Fruit fly (Drosophila melanogaster) whole organism, wandering third instar larva: ENCODE data around the gene CG9328.

Experiments used
- Abd-B ChIP-seq: fragments of >200 bp; optimal IDR thresholded peaks from 2 replicates; lab custom pipeline; 2017; ENCODE audit warnings: missing biosample characterization, missing genetic modification characterization
- CG32264 ChIP-seq: fragments of 200-800 bp; sonication (Bioruptor generic); optimal IDR thresholded peaks from 2 replicates; lab custom pipeline; 2016; ENCODE audit warnings: missing biosample characterization, missing genetic modification characterization
- CG9705 ChIP-seq: fragments of 200-800 bp; sonication (Bioruptor generic); optimal IDR thresholded peaks from 2 replicates; lab custom pipeline; 2018; ENCODE audit warnings: missing biosample characterization, mild to moderate bottlenecking, missing genetic modification characterization
- CrebA ChIP-seq: fragments of 200-800 bp; sonication (Bioruptor generic); optimal IDR thresholded peaks from 2 replicates; lab custom pipeline; 2016; ENCODE audit warnings: missing biosample characterization, mild to moderate bottlenecking, missing genetic modification characterization, borderline replicate concordance
- Dfd ChIP-seq: fragments of >200 bp; optimal IDR thresholded peaks from 2 replicates; lab custom pipeline; 2017; ENCODE audit warnings: missing biosample characterization, missing genetic modification characterization
- Dif ChIP-seq: fragments of 200-275, 200-300 bp; sonication (Bioruptor generic); optimal IDR thresholded peaks from 2 replicates; lab custom pipeline; 2018; ENCODE audit warnings: missing biosample characterization, missing genetic modification characterization; ENCODE audit not compliant: partially characterized antibody
- GATAd ChIP-seq: sonication (Bioruptor generic); optimal IDR thresholded peaks from 2 replicates; lab custom pipeline; 2016; ENCODE audit warnings: missing biosample characterization, missing genetic modification characterization
- HLH106 ChIP-seq: fragments of 200-800 bp; optimal IDR thresholded peaks from 3 replicates; lab custom pipeline; 2019; ENCODE audit warnings: missing biosample characterization, mild to moderate bottlenecking, missing genetic modification characterization, moderate library complexity
- Hnf4 ChIP-seq: fragments of 200-800 bp; sonication (Bioruptor generic); optimal IDR thresholded peaks from 2 replicates; lab custom pipeline; 2016; ENCODE audit warnings: missing biosample characterization, mild to moderate bottlenecking, missing genetic modification characterization
- Hr78 ChIP-seq: fragments of >200 bp; optimal IDR thresholded peaks from 2 replicates; lab custom pipeline; 2017; ENCODE audit warnings: missing biosample characterization, missing genetic modification characterization
- Hr83 ChIP-seq: fragments of 200-300 bp; sonication (Bioruptor generic); optimal IDR thresholded peaks from 2 replicates; lab custom pipeline; 2016; ENCODE audit warnings: missing biosample characterization, mild to moderate bottlenecking, missing genetic modification characterization, moderate library complexity; ENCODE audit not compliant: poor library complexity, severe bottlenecking
- Jra ChIP-seq: sonication (Bioruptor generic); optimal IDR thresholded peaks from 2 replicates; lab custom pipeline; 2016; ENCODE audit warnings: missing biosample characterization, missing genetic modification characterization
- Mio ChIP-seq: sonication (Bioruptor generic); optimal IDR thresholded peaks from 2 replicates; lab custom pipeline; 2016; ENCODE audit warnings: missing biosample characterization, missing genetic modification characterization
- Myc ChIP-seq: fragments of >200 bp; optimal IDR thresholded peaks from 2 replicates; lab custom pipeline; 2017
- N ChIP-seq: fragments of >200 bp; optimal IDR thresholded peaks from 2 replicates; lab custom pipeline; 2018; ENCODE audit warnings: missing biosample characterization, missing external identifiers, missing genetic modification characterization
- OdsH ChIP-seq: fragments of 200-800 bp; sonication (Bioruptor generic); optimal IDR thresholded peaks from 2 replicates; lab custom pipeline; 2016; ENCODE audit warnings: missing biosample characterization, mild to moderate bottlenecking, missing genetic modification characterization
- Rel ChIP-seq, 2 experiments: fragments of 200-800 bp; sonication (Bioruptor generic) in 1 of 2; optimal IDR thresholded peaks; 2 replicates in 1 of 2; 3 replicates in 1 of 2; lab custom pipeline; 2016 to 2019; ENCODE audit warnings: mild to moderate bottlenecking in 2 of 2, missing biosample characterization in 2 of 2, missing genetic modification characterization in 2 of 2, moderate library complexity in 1 of 2
- Sp1 ChIP-seq: fragments of 200-800 bp; sonication (Bioruptor generic); optimal IDR thresholded peaks from 3 replicates; lab custom pipeline; 2019; ENCODE audit warnings: missing biosample characterization, mild to moderate bottlenecking, missing genetic modification characterization, moderate library complexity
- Vsx2 ChIP-seq: fragments of 200-300, 225-300 bp; sonication (Bioruptor generic); optimal IDR thresholded peaks from 2 replicates; lab custom pipeline; 2018; ENCODE audit warnings: missing biosample characterization, missing genetic modification characterization; ENCODE audit not compliant: partially characterized antibody
- br ChIP-seq: fragments of 200-800 bp; sonication (Bioruptor generic); optimal IDR thresholded peaks from 2 replicates; lab custom pipeline; 2016; ENCODE audit warnings: missing biosample characterization, missing genetic modification characterization
- brk ChIP-seq: fragments of 200-800 bp; sonication (Bioruptor generic); optimal IDR thresholded peaks from 2 replicates; lab custom pipeline; 2016; ENCODE audit warnings: missing biosample characterization, mild to moderate bottlenecking, missing genetic modification characterization
- dl ChIP-seq, 2 experiments: fragments of 175-275, 200-275 bp in 1 of 2; fragments of 200-275 bp in 1 of 2; sonication (Bioruptor generic); optimal IDR thresholded peaks; lab custom pipeline; 2018; ENCODE audit warnings: mild to moderate bottlenecking in 2 of 2, missing biosample characterization in 2 of 2, missing genetic modification characterization in 2 of 2, moderate library complexity in 2 of 2; ENCODE audit not compliant: partially characterized antibody in 2 of 2, insufficient read depth in 1 of 2
- dmrt93B ChIP-seq: fragments of 200-800 bp; sonication (Bioruptor generic); optimal IDR thresholded peaks from 2 replicates; lab custom pipeline; 2018; ENCODE audit warnings: missing biosample characterization, mild to moderate bottlenecking, missing genetic modification characterization
- dsf ChIP-seq: sonication (Bioruptor generic); optimal IDR thresholded peaks from 2 replicates; lab custom pipeline; 2016; ENCODE audit warnings: missing biosample characterization, missing genetic modification characterization, borderline replicate concordance
- ey ChIP-seq: fragments of 200-800 bp; sonication (Bioruptor generic); optimal IDR thresholded peaks from 2 replicates; lab custom pipeline; 2016; ENCODE audit warnings: missing biosample characterization, missing genetic modification characterization
- foxo ChIP-seq, 2 experiments: fragments of 200-800 bp; sonication (Bioruptor generic); optimal IDR thresholded peaks; 2 replicates in 1 of 2; 3 replicates in 1 of 2; lab custom pipeline; 2016 to 2017; ENCODE audit warnings: missing biosample characterization in 2 of 2, missing genetic modification characterization in 2 of 2
- fru ChIP-seq: fragments of 200-800 bp; sonication (Bioruptor generic); optimal IDR thresholded peaks from 3 replicates; lab custom pipeline; 2016; ENCODE audit warnings: missing biosample characterization, mild to moderate bottlenecking, missing genetic modification characterization
- h ChIP-seq: fragments of 200-800 bp; sonication (Bioruptor generic); optimal IDR thresholded peaks from 3 replicates; lab custom pipeline; 2016; ENCODE audit warnings: missing biosample characterization, mild to moderate bottlenecking, missing genetic modification characterization
- jim ChIP-seq: fragments of 175-275, 200-325 bp; sonication (Bioruptor generic); optimal IDR thresholded peaks from 2 replicates; lab custom pipeline; 2016; ENCODE audit warnings: missing biosample characterization, mild to moderate bottlenecking, missing genetic modification characterization
- lola ChIP-seq: fragments of >200 bp; optimal IDR thresholded peaks from 2 replicates; lab custom pipeline; 2017; ENCODE audit warnings: missing biosample characterization, missing genetic modification characterization
- pan ChIP-seq: fragments of >200 bp; optimal IDR thresholded peaks from 2 replicates; lab custom pipeline; 2017
- psq ChIP-seq: fragments of 200-800 bp; sonication (Bioruptor generic); optimal IDR thresholded peaks from 3 replicates; lab custom pipeline; 2017; ENCODE audit warnings: missing biosample characterization, mild to moderate bottlenecking, missing genetic modification characterization, moderate library complexity
- rgr ChIP-seq: fragments of 200-800 bp; sonication (Bioruptor generic); optimal IDR thresholded peaks from 3 replicates; lab custom pipeline; 2016; ENCODE audit warnings: missing biosample characterization, mild to moderate bottlenecking, missing genetic modification characterization
- sage ChIP-seq: fragments of 200-800 bp; sonication (Bioruptor generic); optimal IDR thresholded peaks from 2 replicates; lab custom pipeline; 2016; ENCODE audit warnings: missing biosample characterization, mild to moderate bottlenecking, missing genetic modification characterization
- sv ChIP-seq: fragments of 200-800 bp; sonication (Bioruptor generic); optimal IDR thresholded peaks from 3 replicates; lab custom pipeline; 2016; ENCODE audit warnings: missing biosample characterization, missing genetic modification characterization
- tai ChIP-seq: sonication (Bioruptor generic); optimal IDR thresholded peaks from 2 replicates; lab custom pipeline; 2016; ENCODE audit warnings: missing biosample characterization, missing genetic modification characterization
- usp ChIP-seq: fragments of >200 bp; optimal IDR thresholded peaks from 2 replicates; lab custom pipeline; 2017; ENCODE audit warnings: missing biosample characterization, missing genetic modification characterization
- woc ChIP-seq: sonication (Bioruptor generic); optimal IDR thresholded peaks from 2 replicates; lab custom pipeline; 2016; ENCODE audit warnings: missing biosample characterization, mild to moderate bottlenecking, missing genetic modification characterization

Gene CG9328

DNA sequence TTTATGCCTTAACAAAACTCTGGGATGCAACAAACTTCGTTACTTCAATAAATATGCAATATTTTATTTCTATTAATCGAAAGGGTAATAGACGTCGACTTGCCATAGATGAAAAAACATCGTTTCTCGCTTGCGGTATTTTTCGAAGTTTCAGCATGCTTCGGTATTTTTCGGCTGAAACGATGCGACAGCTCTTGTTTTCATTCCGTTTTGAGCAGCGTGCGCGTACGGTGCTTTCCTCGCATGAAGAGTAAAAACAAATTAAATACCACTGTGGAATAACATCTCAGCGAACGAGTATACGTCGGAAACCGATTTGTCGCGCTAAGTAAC is at the start of gene CG9328:
Gene CG9328, plus strand, starts transcription at position 201 of the 333 bp plus-strand sequence.
- no peak for TF ChIP-seq dsf (GFP tag; lab: Kevin White, UChicago)
- peak; percentile 36 for TF ChIP-seq br
- peak; percentile 40 for TF ChIP-seq Hr83 (GFP tag; lab: Kevin White, UChicago)
- TF ChIP-seq Jra (GFP tag; lab: Kevin White, UChicago): peak; percentile 49
- TF ChIP-seq pan (lab: Kevin White, UChicago): no peak
- TF ChIP-seq dl (GFP tag; optimal IDR thresholded peaks at IDR 0.05; lab: Kevin White, UChicago; ENCODE audit: insufficient read depth in 1 of 2, partially characterized antibody in 2 of 2): no peak
- TF ChIP-seq Dfd: no peak
- no peak for TF ChIP-seq N (GFP tag; lab: Kevin White, UChicago)
- no peak for TF ChIP-seq sv (GFP tag; lab: Kevin White, UChicago)
- peak; percentile 62 for TF ChIP-seq Hnf4 (GFP tag; lab: Kevin White, UChicago)
- no peak for TF ChIP-seq Hr78 (GFP tag; lab: Kevin White, UChicago)
- no peak for TF ChIP-seq Mio
- TF ChIP-seq Abd-B: no peak
- TF ChIP-seq OdsH (GFP tag; lab: Kevin White, UChicago): no peak
- TF ChIP-seq dmrt93B: no peak
- TF ChIP-seq HLH106 (tag; lab: Kevin White, UChicago): no peak
- TF ChIP-seq jim (GFP tag; lab: Kevin White, UChicago): no peak
- no peak for TF ChIP-seq lola (GFP tag; lab: Kevin White, UChicago)
- TF ChIP-seq CG9705 (GFP tag; lab: Kevin White, UChicago): no peak
- TF ChIP-seq CrebA (GFP tag; lab: Kevin White, UChicago): no peak
- TF ChIP-seq CG32264 (GFP tag; lab: Kevin White, UChicago): no peak
- peak; percentile 53 for TF ChIP-seq rgr (GFP tag; lab: Kevin White, UChicago)
- TF ChIP-seq Myc (lab: Kevin White, UChicago): no peak
- peak; percentile 70 for TF ChIP-seq psq (GFP tag; lab: Kevin White, UChicago)
- peak; percentile 36 for TF ChIP-seq ey
- no peak for TF ChIP-seq usp (GFP tag; lab: Kevin White, UChicago)
- TF ChIP-seq Sp1 (GFP tag; lab: Kevin White, UChicago): peak; percentile 28
- TF ChIP-seq GATAd: no peak
- peak; percentile 5 for TF ChIP-seq sage (GFP tag; lab: Kevin White, UChicago)
- TF ChIP-seq h (GFP tag; lab: Kevin White, UChicago): peak; percentile 62
- peak; percentile 10 to 40 for TF ChIP-seq foxo (GFP tag; optimal IDR thresholded peaks at IDR 0.05; lab: Kevin White, UChicago)
- TF ChIP-seq Vsx2 (GFP tag; lab: Kevin White, UChicago): no peak
- no peak for TF ChIP-seq Rel (GFP tag; optimal IDR thresholded peaks at IDR 0.05; lab: Kevin White, UChicago)
- TF ChIP-seq Rel (tag; optimal IDR thresholded peaks at IDR 0.05; lab: Kevin White, UChicago): peak; percentile 69
- TF ChIP-seq fru: peak; percentile 48
- TF ChIP-seq woc (GFP tag; lab: Kevin White, UChicago): peak; percentile 68
- TF ChIP-seq Dif (GFP tag; lab: Kevin White, UChicago): peak; percentile 81
- TF ChIP-seq tai: peak; percentile 25
- TF ChIP-seq brk (GFP tag; lab: Kevin White, UChicago): peak; percentile 27

DNA sequence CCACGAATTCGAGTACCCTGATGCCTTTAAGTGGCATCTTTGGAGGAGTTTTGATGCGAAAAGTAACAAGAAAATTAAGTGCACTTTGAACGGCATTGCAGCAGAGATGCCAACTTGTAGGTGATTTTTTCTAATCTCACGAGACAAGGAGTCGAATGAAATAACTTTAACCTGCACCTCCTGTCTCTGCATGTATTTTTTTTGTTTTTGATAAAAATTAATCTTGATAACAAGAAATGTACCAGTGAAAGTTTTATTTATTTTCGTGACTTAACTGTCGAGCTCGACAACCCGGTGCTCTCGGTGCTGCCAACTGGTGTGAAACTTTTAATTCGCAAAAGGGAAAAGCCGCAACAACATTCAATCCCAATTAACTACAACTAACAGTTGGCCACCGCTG is 45.4 kb upstream of the CG9328 start, which contains the start of the genes Amacr and Ns4:
Gene Amacr, minus strand, starts transcription at position 182 of the 400 bp plus-strand sequence.
Gene Ns4, plus strand, starts transcription at position 317 of the 400 bp plus-strand sequence.
- TF ChIP-seq Myc (lab: Kevin White, UChicago) (no peak), Vsx2 (GFP tag; lab: Kevin White, UChicago) (no peak), foxo (GFP tag; optimal IDR thresholded peaks at IDR 0.05; lab: Kevin White, UChicago) (peak in 1 of 2 experiments; percentile 77), Jra (GFP tag; lab: Kevin White, UChicago) (peak; percentile 21), h (GFP tag; lab: Kevin White, UChicago) (peak; percentile 70), CG9705 (GFP tag; lab: Kevin White, UChicago) (peak; percentile 30), usp (GFP tag; lab: Kevin White, UChicago) (no peak), rgr (GFP tag; lab: Kevin White, UChicago) (peak; percentile 75), Sp1 (GFP tag; lab: Kevin White, UChicago) (peak; percentile 55), br (peak; percentile 73), fru (peak; percentile 73), ey (peak; percentile 74), Rel (GFP tag; optimal IDR thresholded peaks at IDR 0.05; lab: Kevin White, UChicago) (no peak), Rel (tag; optimal IDR thresholded peaks at IDR 0.05; lab: Kevin White, UChicago) (peak; percentile 75), HLH106 (tag; lab: Kevin White, UChicago) (peak; percentile 66), OdsH (GFP tag; lab: Kevin White, UChicago) (peak; percentile 60), Hnf4 (GFP tag; lab: Kevin White, UChicago) (peak; percentile 90), psq (GFP tag; lab: Kevin White, UChicago) (peak; percentile 41), CrebA (GFP tag; lab: Kevin White, UChicago) (no peak)
